Worm (Caenorhabditis elegans) whole organism, early embryonic: Measurements from ENCODE around the gene T05B4.12.

Source experiments
- B0310.2 ChIP-seq: sonication (generic microtip); optimal IDR thresholded peaks from 2 replicates; lab custom pipeline; 2016; ENCODE audit warnings: mild to moderate bottlenecking, missing genetic modification characterization, missing compliant biosample characterization
- aly-1 ChIP-seq: sonication (generic microtip); optimal IDR thresholded peaks from 2 replicates; lab custom pipeline; 2016; ENCODE audit warnings: missing genetic modification characterization, missing compliant biosample characterization
- ama-1 ChIP-seq: fragments of 150-350 bp; optimal IDR thresholded peaks from 2 replicates; lab custom pipeline; 2014
- ceh-36 ChIP-seq: sonication (generic microtip); optimal IDR thresholded peaks from 2 replicates; lab custom pipeline; 2016; ENCODE audit warnings: missing genetic modification characterization, inconsistent platforms, missing compliant biosample characterization
- flt-1 ChIP-seq: fragments of 200-800 bp; sonication (Bioruptor generic); IDR thresholded peaks from 2 replicates; pipeline ENCODE4 v1.3.6; 2022; ENCODE audit warnings: missing genetic modification characterization, missing compliant biosample characterization
- hnd-1 ChIP-seq: sonication (generic microtip); optimal IDR thresholded peaks from 2 replicates; lab custom pipeline; 2016; ENCODE audit warnings: missing genetic modification characterization, missing compliant biosample characterization
- pes-1 ChIP-seq: fragments of 200-800 bp; sonication (Bioruptor generic); IDR thresholded peaks from 2 replicates; pipeline ENCODE4 v1.3.6; 2022; ENCODE audit warnings: missing genetic modification reagents, missing genetic modification characterization, missing compliant biosample characterization
- tbx-11 ChIP-seq: fragments of 200-800 bp; sonication (Bioruptor generic); IDR thresholded peaks from 2 replicates; pipeline ENCODE4 v1.3.6; 2022; ENCODE audit warnings: missing genetic modification characterization, missing compliant biosample characterization
- tra-4 ChIP-seq: sonication (generic microtip); optimal IDR thresholded peaks from 2 replicates; lab custom pipeline; 2017; ENCODE audit warnings: missing genetic modification characterization, missing compliant biosample characterization

- TF ChIP-seq pes-1 (GFP tag; lab: Robert Waterston, UW): no peak
- no peak for TF ChIP-seq ama-1 (lab: Kevin White, UChicago)
- TF ChIP-seq tbx-11: no peak
- TF ChIP-seq flt-1 (GFP tag; lab: Robert Waterston, UW): no peak
- no peak for TF ChIP-seq tra-4 (tag; lab: Kevin White, UChicago)
- no peak for TF ChIP-seq ceh-36
- TF ChIP-seq aly-1 (tag; lab: Kevin White, UChicago): no peak
- TF ChIP-seq hnd-1 (tag; lab: Kevin White, UChicago): no peak
- TF ChIP-seq B0310.2 (tag; lab: Kevin White, UChicago): no peak
These were observed 11.2 kb downstream of the T05B4.12 start, which contains the start of gene srw-133 for ce11 chrV:4114627-4115026.
